Worm (Caenorhabditis elegans) whole organism, L3 larva: ENCODE results near the gene F54D12.9.

ENCODE experiments used
- ZK546.5 ChIP-seq: sonication (generic microtip); optimal IDR thresholded peaks from 2 replicates; lab custom pipeline; 2017; ENCODE audit warnings: missing biosample characterization, missing genetic modification characterization
- ama-1 ChIP-seq: fragments of 150-350 bp; optimal IDR thresholded peaks from 2 replicates; lab custom pipeline; 2018
- ceh-28 ChIP-seq: fragments of 150-350 bp; optimal IDR thresholded peaks from 2 replicates; lab custom pipeline; 2014; ENCODE audit warnings: missing biosample characterization, missing genetic modification reagents, missing genetic modification characterization
- nfya-1 ChIP-seq: sonication (generic microtip); optimal IDR thresholded peaks from 2 replicates; lab custom pipeline; 2017; ENCODE audit warnings: missing genetic modification characterization, mild to moderate bottlenecking, missing compliant biosample characterization, antibody characterized with exemption, moderate library complexity; ENCODE audit not compliant: insufficient read depth
- nhr-12 ChIP-seq: fragments of 150-350 bp; optimal IDR thresholded peaks from 2 replicates; lab custom pipeline; 2014; ENCODE audit warnings: missing biosample characterization, missing genetic modification characterization
- nhr-77 ChIP-seq: fragments of 150-350 bp; optimal IDR thresholded peaks from 2 replicates; lab custom pipeline; 2014; ENCODE audit warnings: missing biosample characterization, missing genetic modification characterization
- pqm-1 ChIP-seq: fragments of 150-350 bp; optimal IDR thresholded peaks from 2 replicates; lab custom pipeline; 2017; ENCODE audit warnings: missing biosample characterization, missing genetic modification characterization, inconsistent platforms
- skn-1 ChIP-seq: fragments of 150-350 bp; optimal IDR thresholded peaks from 2 replicates; lab custom pipeline; 2014; ENCODE audit warnings: missing biosample characterization, missing genetic modification characterization
- zag-1 ChIP-seq: fragments of 150-350 bp; optimal IDR thresholded peaks from 2 replicates; lab custom pipeline; 2014; ENCODE audit warnings: missing biosample characterization, missing genetic modification characterization
- ztf-4 ChIP-seq: fragments of 150-350 bp; optimal IDR thresholded peaks from 2 replicates; lab custom pipeline; 2014; ENCODE audit warnings: missing biosample characterization, missing genetic modification characterization

DNA sequence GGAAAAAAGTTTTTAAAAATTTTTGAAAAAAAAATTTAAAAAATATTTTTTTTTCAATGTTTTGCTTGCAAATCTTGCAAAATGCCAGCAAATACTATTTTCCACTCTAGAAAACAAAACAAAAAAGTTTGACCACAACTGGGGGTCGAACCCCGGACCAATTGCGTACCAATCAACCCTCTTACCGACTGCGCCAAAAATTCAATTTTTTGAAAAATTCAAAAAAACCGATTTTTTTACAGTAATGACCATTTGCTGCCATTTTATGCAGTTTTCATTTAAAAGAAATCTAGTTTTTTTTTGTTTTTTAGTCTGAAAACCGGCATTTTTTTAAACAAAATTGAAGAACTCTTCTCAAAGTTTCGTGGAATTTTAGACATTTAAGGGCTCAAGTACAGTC lies 19.1 kb downstream of the F54D12.9 start:
- TF ChIP-seq nhr-77 (no peak), pqm-1 (tag; lab: Kevin White, UChicago) (no peak), ZK546.5 (tag; lab: Kevin White, UChicago) (no peak), nhr-12 (no peak), skn-1 (tag; lab: Kevin White, UChicago) (no peak), nfya-1 (no peak), zag-1 (tag; lab: Kevin White, UChicago) (no peak), ama-1 (lab: Kevin White, UChicago) (no peak), ztf-4 (tag; lab: Kevin White, UChicago) (no peak), ceh-28 (tag; lab: Kevin White, UChicago) (no peak)
